ENCODE assay signal across 2 worm cellular contexts in the genomic region with DNA sequence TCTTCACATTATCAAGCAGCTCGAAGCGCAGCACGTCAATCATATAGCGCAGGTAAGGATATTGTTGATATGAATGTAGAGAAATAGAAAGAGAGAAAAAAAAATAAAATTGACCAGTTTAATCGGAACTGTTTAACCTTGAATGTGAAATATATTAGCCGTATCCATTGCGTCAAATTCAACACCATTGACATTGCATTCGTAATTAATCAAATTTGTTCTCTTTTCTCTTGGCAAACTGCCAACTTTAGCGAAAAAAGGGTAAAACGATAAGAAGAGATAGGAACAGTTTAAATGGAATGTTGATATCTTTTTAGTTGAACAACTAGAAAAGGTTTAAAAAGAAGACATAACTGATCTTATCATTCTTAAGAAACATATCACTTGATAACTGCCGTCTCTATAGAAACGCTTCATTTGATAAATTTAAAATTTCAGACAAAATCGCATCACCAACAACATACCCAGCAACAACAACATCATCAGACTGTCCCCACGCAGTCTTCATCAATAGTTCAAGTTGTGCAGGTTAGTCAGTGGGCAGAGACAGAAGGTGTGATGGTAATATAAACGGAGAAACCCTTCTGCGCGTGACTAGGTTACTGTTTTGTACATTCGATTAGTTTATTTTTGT.
TF ChIP-seq lines count a peak whose summit lies in the region.

No protein-coding gene starts in this region.

TF ChIP-seq in whole organism, L1 larva, 84 proteins besides CTCF, POLR2A, EP300 and RAD21 (continued from another document):
- TF ChIP-seq grh-1 (GFP tag; IDR thresholded peaks at IDR 0.05; lab: Robert Waterston, UW) = peak; percentile 48; the same call in 1 of the 2 replicates
- TF ChIP-seq zip-4 (GFP tag; optimal IDR thresholded peaks at IDR 0.05; lab: Kevin White, UChicago) = no peak
- peak in 1 of 2 experiments; percentile 46 for TF ChIP-seq lin-35 (GFP tag; optimal IDR thresholded peaks at IDR 0.05; lab: Kevin White, UChicago)
- TF ChIP-seq blmp-1 (tag; optimal IDR thresholded peaks at IDR 0.05; lab: Kevin White, UChicago) = peak; percentile 67
- peak; percentile 57 for TF ChIP-seq nhr-90 (tag; optimal IDR thresholded peaks at IDR 0.05; lab: Kevin White, UChicago; ENCODE audit: poor library complexity)
- peak; percentile 37 for TF ChIP-seq nhr-71 (tag; optimal IDR thresholded peaks at IDR 0.05; lab: Kevin White, UChicago)

TF ChIP-seq in whole organism, L2 larva, 48 proteins besides CTCF, POLR2A, EP300 and RAD21 (continued from another document):
- no peak for TF ChIP-seq lin-39 (tag; optimal IDR thresholded peaks at IDR 0.05; lab: Kevin White, UChicago)
- TF ChIP-seq ztf-1 (GFP tag; conservative IDR thresholded peaks at IDR 0.05; lab: Robert Waterston, UW) = no peak
- peak in 1 of 2 experiments; percentile 26 for TF ChIP-seq lsy-2 (tag; optimal IDR thresholded peaks at IDR 0.05; lab: Kevin White, UChicago)
- peak; percentile 3 for TF ChIP-seq fos-1 (tag; optimal IDR thresholded peaks at IDR 0.05; lab: Kevin White, UChicago)
- TF ChIP-seq alr-1 (tag; optimal IDR thresholded peaks at IDR 0.05; lab: Kevin White, UChicago) = no peak
- TF ChIP-seq aly-2 (tag; optimal IDR thresholded peaks at IDR 0.05; lab: Kevin White, UChicago) = no peak
- no peak for TF ChIP-seq Y55F3AM.14 (GFP tag; optimal IDR thresholded peaks at IDR 0.05; lab: Kevin White, UChicago)
- peak; percentile 82 for TF ChIP-seq sma-3 (GFP tag; optimal IDR thresholded peaks at IDR 0.05; lab: Kevin White, UChicago)
- TF ChIP-seq C34F6.9 (tag; optimal IDR thresholded peaks at IDR 0.05; lab: Kevin White, UChicago) = peak; percentile 21
- TF ChIP-seq nhr-129 (tag; optimal IDR thresholded peaks at IDR 0.05; lab: Kevin White, UChicago) = peak; percentile 22
- no peak for TF ChIP-seq dmd-4 (tag; optimal IDR thresholded peaks at IDR 0.05; lab: Kevin White, UChicago)
- TF ChIP-seq sma-9 (GFP tag; optimal IDR thresholded peaks at IDR 0.05; lab: Kevin White, UChicago) = peak; percentile 88
- no peak for TF ChIP-seq sma-9 (tag; optimal IDR thresholded peaks at IDR 0.05; lab: Kevin White, UChicago)
- TF ChIP-seq ztf-11 (tag; optimal IDR thresholded peaks at IDR 0.05; lab: Kevin White, UChicago) = no peak
